Worm (Caenorhabditis elegans): Measurements from ENCODE around the gene adal-1.

Gene adal-1

DNA sequence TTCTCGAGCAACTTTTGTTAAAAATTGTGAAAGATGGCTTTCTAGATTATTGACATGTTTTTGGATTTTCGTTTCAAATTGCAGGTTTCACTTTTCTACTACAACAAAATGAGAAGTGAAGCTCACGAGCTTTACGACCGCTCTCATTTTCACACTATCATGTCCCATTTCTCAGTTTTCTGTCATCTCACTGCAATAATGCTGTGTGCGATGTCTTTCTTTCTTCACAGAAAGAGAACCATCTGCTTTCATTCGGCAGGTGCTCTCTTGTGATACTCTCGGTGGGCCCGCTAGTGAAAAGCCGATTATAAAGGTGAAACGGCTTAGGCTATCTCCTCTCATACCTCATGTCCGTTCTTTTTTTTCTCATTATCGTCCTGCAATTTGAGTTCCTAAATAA lies 50.2 kb downstream of the adal-1 start:
- TF ChIP-seq nhr-129 (tag; optimal IDR thresholded peaks at IDR 0.05) (peak; percentile 63), Y55F3AM.14 (GFP tag; optimal IDR thresholded peaks at IDR 0.05) (no peak), ztf-11 (tag; optimal IDR thresholded peaks at IDR 0.05) (no peak), mab-5 (tag; optimal IDR thresholded peaks at IDR 0.05) (no peak), sem-4 (tag; optimal IDR thresholded peaks at IDR 0.05) (no peak), nhr-77 (tag; optimal IDR thresholded peaks at IDR 0.05) (no peak)

DNA sequence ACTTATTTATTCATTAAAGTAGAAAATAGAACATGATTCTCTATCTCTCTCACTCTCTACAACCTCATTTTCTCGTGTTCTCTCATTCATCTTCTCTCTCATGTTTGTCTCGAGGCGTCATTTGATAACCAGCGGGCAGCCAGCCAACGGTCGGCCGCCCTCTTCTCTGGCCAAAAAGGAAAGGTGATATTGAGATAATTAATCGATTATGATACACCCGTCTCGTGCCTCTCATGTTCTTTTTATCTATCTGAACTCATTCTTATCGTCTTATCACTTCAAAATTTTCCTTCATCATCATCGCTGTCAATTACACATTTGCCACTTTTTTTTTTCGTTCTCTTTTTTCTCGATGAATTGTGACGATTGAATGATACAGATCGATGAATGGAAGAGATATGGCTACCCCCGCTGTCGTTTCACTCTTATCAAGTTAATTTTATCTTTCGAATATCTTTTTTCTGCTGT lies 50.8 kb downstream of the adal-1 start:
- peak; percentile 84 for TF ChIP-seq nhr-25 (tag; optimal IDR thresholded peaks at IDR 0.05)
- TF ChIP-seq C34F6.9 (tag; optimal IDR thresholded peaks at IDR 0.05) = peak; percentile 34
- peak; percentile 10 to 66 for TF ChIP-seq lsy-2 (tag; optimal IDR thresholded peaks at IDR 0.05)
- TF ChIP-seq fos-1 (tag; optimal IDR thresholded peaks at IDR 0.05) = peak; percentile 100
- TF ChIP-seq alr-1 (tag; optimal IDR thresholded peaks at IDR 0.05) = no peak
- TF ChIP-seq ztf-11 (tag; optimal IDR thresholded peaks at IDR 0.05) = no peak
- TF ChIP-seq sma-9 (GFP tag; optimal IDR thresholded peaks at IDR 0.05) = peak; percentile 98
- TF ChIP-seq sma-9 (tag; optimal IDR thresholded peaks at IDR 0.05) = no peak
- no peak for TF ChIP-seq ZK546.5 (tag; optimal IDR thresholded peaks at IDR 0.05)
- TF ChIP-seq aly-2 (tag; optimal IDR thresholded peaks at IDR 0.05) = no peak
- no peak for TF ChIP-seq ama-1 (optimal IDR thresholded peaks at IDR 0.05)
- peak; percentile 99 for TF ChIP-seq egl-27 (tag; optimal IDR thresholded peaks at IDR 0.05)
- no peak for TF ChIP-seq lin-11 (tag; optimal IDR thresholded peaks at IDR 0.05)
- peak; percentile 68 for TF ChIP-seq sem-4 (tag; optimal IDR thresholded peaks at IDR 0.05)
- peak; percentile 16 for TF ChIP-seq mab-5 (tag; optimal IDR thresholded peaks at IDR 0.05)
- TF ChIP-seq zag-1 (tag; optimal IDR thresholded peaks at IDR 0.05) = no peak
- no peak for TF ChIP-seq nhr-23 (tag; optimal IDR thresholded peaks at IDR 0.05)
- no peak for TF ChIP-seq ceh-16 (tag; optimal IDR thresholded peaks at IDR 0.05)
- peak; percentile 50 for TF ChIP-seq elt-3 (tag; optimal IDR thresholded peaks at IDR 0.05)
- TF ChIP-seq nhr-12 (tag; optimal IDR thresholded peaks at IDR 0.05) = no peak
- TF ChIP-seq nhr-11 (tag; optimal IDR thresholded peaks at IDR 0.05) = no peak
- peak; percentile 71 for TF ChIP-seq skn-1 (tag; optimal IDR thresholded peaks at IDR 0.05)
- peak; percentile 49 for TF ChIP-seq snpc-4 (tag; optimal IDR thresholded peaks at IDR 0.05)
- TF ChIP-seq blmp-1 (tag; optimal IDR thresholded peaks at IDR 0.05; ENCODE audit: insufficient read depth) = peak; percentile 91
- TF ChIP-seq unc-62 (GFP tag; optimal IDR thresholded peaks at IDR 0.05) = no peak
- no peak for TF ChIP-seq nhr-10 (tag; optimal IDR thresholded peaks at IDR 0.05)
- peak; percentile 33 for TF ChIP-seq lin-13 (GFP tag; optimal IDR thresholded peaks at IDR 0.05)
- no peak for TF ChIP-seq peb-1 (tag; optimal IDR thresholded peaks at IDR 0.05)
- peak; percentile 77 for TF ChIP-seq ztf-4 (tag; optimal IDR thresholded peaks at IDR 0.05)
- peak; percentile 58 for TF ChIP-seq elt-1 (tag; optimal IDR thresholded peaks at IDR 0.05)
- TF ChIP-seq F13H6.1 (tag; optimal IDR thresholded peaks at IDR 0.05) = peak; percentile 91
- TF ChIP-seq nhr-129 (tag; optimal IDR thresholded peaks at IDR 0.05) = peak; percentile 53
- TF ChIP-seq unc-39 (tag; optimal IDR thresholded peaks at IDR 0.05) = no peak
- peak; percentile 88 for TF ChIP-seq crh-2 (tag; optimal IDR thresholded peaks at IDR 0.05)
- no peak for TF ChIP-seq R02D3.7 (tag; optimal IDR thresholded peaks at IDR 0.05)
- no peak for TF ChIP-seq mbf-1 (tag; optimal IDR thresholded peaks at IDR 0.05)
- no peak for TF ChIP-seq dmd-4 (tag; optimal IDR thresholded peaks at IDR 0.05)
- peak; percentile 68 for TF ChIP-seq Y55F3AM.14 (GFP tag; optimal IDR thresholded peaks at IDR 0.05)
- TF ChIP-seq ceh-82 (tag; optimal IDR thresholded peaks at IDR 0.05) = no peak
- peak; percentile 55 for TF ChIP-seq unc-55 (GFP tag; optimal IDR thresholded peaks at IDR 0.05)
- TF ChIP-seq nhr-21 (tag; optimal IDR thresholded peaks at IDR 0.05) = peak; percentile 96
- no peak for TF ChIP-seq nhr-6 (tag; optimal IDR thresholded peaks at IDR 0.05)
- no peak for TF ChIP-seq nhr-237 (tag; optimal IDR thresholded peaks at IDR 0.05)
- TF ChIP-seq lin-39 (tag; optimal IDR thresholded peaks at IDR 0.05) = no peak
- peak; percentile 67 for TF ChIP-seq gmeb-1 (tag; optimal IDR thresholded peaks at IDR 0.05)
- peak; percentile 77 to 84 for TF ChIP-seq mdl-1 (tag; optimal IDR thresholded peaks at IDR 0.05)
- no peak for TF ChIP-seq ztf-1 (GFP tag; conservative IDR thresholded peaks at IDR 0.05)
- TF ChIP-seq nhr-77 (tag; optimal IDR thresholded peaks at IDR 0.05) = peak; percentile 9
- peak; percentile 97 for TF ChIP-seq sma-3 (GFP tag; optimal IDR thresholded peaks at IDR 0.05)

Data from whole organism, L2 larva.